Fruit fly (Drosophila melanogaster) whole organism, embryonic: ENCODE results near the gene Sema5c.

Experiments
- CG10267 ChIP-seq: fragments of 200-800 bp; sonication (Bioruptor generic); optimal IDR thresholded peaks from 2 replicates; lab custom pipeline; 2018; ENCODE audit warnings: missing biosample characterization, mild to moderate bottlenecking, missing genetic modification characterization, moderate library complexity
- CG10274 ChIP-seq: fragments of 200-800 bp; sonication (Bioruptor generic); optimal IDR thresholded peaks from 3 replicates; lab custom pipeline; 2017; ENCODE audit warnings: missing biosample characterization, mild to moderate bottlenecking, missing genetic modification characterization
- CG10565 ChIP-seq: fragments of 200-800 bp; sonication (Bioruptor generic); optimal IDR thresholded peaks from 3 replicates; lab custom pipeline; 2016; ENCODE audit warnings: missing biosample characterization, mild to moderate bottlenecking, missing genetic modification characterization
- CG12104 ChIP-seq: fragments of 200-800 bp; sonication (Bioruptor generic); optimal IDR thresholded peaks from 3 replicates; lab custom pipeline; 2016; ENCODE audit warnings: missing biosample characterization, missing genetic modification characterization
- CG14014 ChIP-seq: fragments of 200-800 bp; sonication (Bioruptor generic); IDR thresholded peaks from 2 replicates; pipeline ENCODE4 v1.3.6; 2022; ENCODE audit warnings: missing biosample characterization, missing genetic modification characterization
- CG16863 ChIP-seq: fragments of 200-800 bp; sonication (Bioruptor generic); optimal IDR thresholded peaks from 3 replicates; lab custom pipeline; 2016; ENCODE audit warnings: missing biosample characterization, missing genetic modification characterization
- CG2129 ChIP-seq: fragments of 200-800 bp; sonication (Bioruptor generic); IDR thresholded peaks from 2 replicates; pipeline ENCODE4 v1.3.6; 2022; ENCODE audit warnings: missing biosample characterization, missing genetic modification characterization; ENCODE audit not compliant: partially characterized antibody
- CG30020 ChIP-seq: fragments of 200-800 bp; optimal IDR thresholded peaks from 2 replicates; lab custom pipeline; 2019; ENCODE audit warnings: missing biosample characterization, mild to moderate bottlenecking, missing genetic modification characterization, moderate library complexity
- CG30431 ChIP-seq: fragments of 200-800 bp; sonication (Bioruptor generic); optimal IDR thresholded peaks from 2 replicates; lab custom pipeline; 2017; ENCODE audit warnings: missing biosample characterization, missing genetic modification characterization
- CG31441 ChIP-seq: fragments of 200-800 bp; sonication (Bioruptor generic); IDR thresholded peaks from 2 replicates; pipeline ENCODE4 v1.3.6; 2022; ENCODE audit warnings: missing biosample characterization, missing genetic modification characterization
- CG4820 ChIP-seq: fragments of 200-800 bp; sonication (Bioruptor generic); optimal IDR thresholded peaks from 3 replicates; lab custom pipeline; 2016; ENCODE audit warnings: missing biosample characterization, missing genetic modification characterization
- CG7786 ChIP-seq: fragments of 200-800 bp; sonication (Bioruptor generic); optimal IDR thresholded peaks from 2 replicates; lab custom pipeline; 2016; ENCODE audit warnings: missing biosample characterization, missing genetic modification characterization
- CG8388 ChIP-seq: fragments of 200-800 bp; sonication (Bioruptor generic); optimal IDR thresholded peaks from 2 replicates; lab custom pipeline; 2019; ENCODE audit warnings: missing biosample characterization, mild to moderate bottlenecking, missing genetic modification characterization, moderate library complexity
- CG8478 ChIP-seq: fragments of >200 bp; optimal IDR thresholded peaks from 2 replicates; lab custom pipeline; 2018
- D19A ChIP-seq: fragments of 200-800 bp; optimal IDR thresholded peaks from 3 replicates; lab custom pipeline; 2019; ENCODE audit warnings: missing biosample characterization, mild to moderate bottlenecking, missing genetic modification characterization, moderate library complexity
- Dp ChIP-seq: fragments of 200-800 bp; sonication (Bioruptor generic); optimal IDR thresholded peaks from 2 replicates; lab custom pipeline; 2018; ENCODE audit warnings: missing biosample characterization, mild to moderate bottlenecking, missing genetic modification characterization, moderate library complexity
- Hey ChIP-seq: fragments of 200-800 bp; sonication (Bioruptor generic); optimal IDR thresholded peaks from 3 replicates; lab custom pipeline; 2018; ENCODE audit warnings: missing biosample characterization, mild to moderate bottlenecking, missing genetic modification characterization
- HmgD ChIP-seq: fragments of 200-800 bp; sonication (Bioruptor generic); optimal IDR thresholded peaks from 3 replicates; lab custom pipeline; 2016; ENCODE audit warnings: missing biosample characterization, missing genetic modification characterization
- Hr3 ChIP-seq: fragments of 200-800 bp; sonication (Bioruptor generic); optimal IDR thresholded peaks from 3 replicates; lab custom pipeline; 2016; ENCODE audit warnings: missing biosample characterization, missing genetic modification characterization
- Med ChIP-seq: fragments of 200-800 bp; sonication (Bioruptor generic); peaks from one replicate; lab custom pipeline; 2016; ENCODE audit warnings: missing biosample characterization, missing genetic modification characterization, mild to moderate bottlenecking, inconsistent platforms, moderate library complexity
- NC2α ChIP-seq: fragments of 200-800 bp; sonication (Bioruptor generic); optimal IDR thresholded peaks from 2 replicates; lab custom pipeline; 2016; ENCODE audit warnings: missing biosample characterization, missing genetic modification characterization
- PHDP ChIP-seq: fragments of 200-800 bp; sonication (Bioruptor generic); optimal IDR thresholded peaks from 3 replicates; lab custom pipeline; 2018; ENCODE audit warnings: missing biosample characterization, mild to moderate bottlenecking, missing genetic modification characterization, moderate library complexity
- Rfx ChIP-seq: fragments of 200-800 bp; sonication (Bioruptor generic); IDR thresholded peaks from 2 replicates; pipeline ENCODE4 v1.3.6; 2022; ENCODE audit warnings: missing biosample characterization, missing genetic modification characterization
- Rx ChIP-seq: fragments of 200-800 bp; sonication (Bioruptor generic); IDR thresholded peaks from 2 replicates; pipeline ENCODE4 v1.3.6; 2022; ENCODE audit warnings: missing biosample characterization, missing genetic modification characterization
- Scr ChIP-seq: fragments of 200-800 bp; sonication (Bioruptor generic); IDR thresholded peaks from 2 replicates; pipeline ENCODE4 v1.3.6; 2022; ENCODE audit warnings: missing biosample characterization, missing genetic modification characterization; ENCODE audit not compliant: partially characterized antibody
- Sox100B ChIP-seq: fragments of 200-800 bp; sonication (Bioruptor generic); optimal IDR thresholded peaks from 3 replicates; lab custom pipeline; 2018; ENCODE audit warnings: missing biosample characterization, mild to moderate bottlenecking, missing genetic modification characterization
- Trl ChIP-seq, 3 experiments: fragments of >200 bp in 2 of 3; fragments of 200-800 bp in 1 of 3; sonication (Bioruptor generic) in 1 of 3; optimal IDR thresholded peaks; 2 replicates in 1 of 3; 3 replicates in 2 of 3; lab custom pipeline; 2016 to 2017; ENCODE audit warnings: missing biosample characterization in 1 of 3, missing genetic modification characterization in 1 of 3
- Xbp1 ChIP-seq: fragments of 200-800 bp; sonication (Bioruptor generic); optimal IDR thresholded peaks from 3 replicates; lab custom pipeline; 2016; ENCODE audit warnings: missing biosample characterization, mild to moderate bottlenecking, missing genetic modification characterization
- amos ChIP-seq: fragments of 200-800 bp; sonication (Bioruptor generic); IDR thresholded peaks from 2 replicates; pipeline ENCODE4 v1.3.6; 2022; ENCODE audit warnings: missing biosample characterization, missing genetic modification characterization; ENCODE audit not compliant: partially characterized antibody
- chif ChIP-seq, 2 experiments: fragments of 200-800 bp; sonication (Bioruptor generic); optimal IDR thresholded peaks; 3 replicates each; lab custom pipeline; 2016; ENCODE audit warnings: missing biosample characterization in 2 of 2, missing genetic modification characterization in 2 of 2
- crol ChIP-seq: fragments of 200-800 bp; sonication (Bioruptor generic); IDR thresholded peaks from 2 replicates; pipeline ENCODE4 v1.3.6; 2022; ENCODE audit warnings: missing biosample characterization, missing genetic modification characterization
- dan ChIP-seq: fragments of 200-800 bp; sonication (Bioruptor generic); IDR thresholded peaks from 2 replicates; pipeline ENCODE4 v1.3.6; 2022; ENCODE audit warnings: missing biosample characterization, missing genetic modification characterization
- disco-r ChIP-seq: fragments of 200-800 bp; sonication (Bioruptor generic); optimal IDR thresholded peaks from 2 replicates; lab custom pipeline; 2016; ENCODE audit warnings: missing biosample characterization, missing genetic modification characterization
- eve ChIP-seq, 2 experiments: fragments of >200 bp; optimal IDR thresholded peaks; 2 replicates each; lab custom pipeline; 2017; ENCODE audit warnings: missing biosample characterization in 2 of 2, missing genetic modification characterization in 2 of 2
- exex ChIP-seq: fragments of 200-800 bp; sonication (Bioruptor generic); optimal IDR thresholded peaks from 4 replicates; lab custom pipeline; 2018; ENCODE audit warnings: missing biosample characterization, mild to moderate bottlenecking, missing genetic modification characterization, moderate library complexity
- fru ChIP-seq: fragments of >200 bp; optimal IDR thresholded peaks from 2 replicates; lab custom pipeline; 2017
- gce ChIP-seq: fragments of 200-800 bp; sonication (Bioruptor generic); IDR thresholded peaks from 3 replicates; pipeline ENCODE4 v1.3.6; 2022; ENCODE audit warnings: missing biosample characterization, missing genetic modification characterization
- hb ChIP-seq: fragments of 200-800 bp; sonication (Bioruptor generic); IDR thresholded peaks from 3 replicates; pipeline ENCODE4 v1.3.6; 2022; ENCODE audit warnings: missing biosample characterization, missing genetic modification characterization; ENCODE audit not compliant: partially characterized antibody
- hkb ChIP-seq, 2 experiments: fragments of 200-800 bp in 1 of 2; fragments of >200 bp in 1 of 2; sonication (Bioruptor generic) in 1 of 2; IDR thresholded peaks in 1 of 2; optimal IDR thresholded peaks in 1 of 2; 2 replicates each; pipeline versions ENCODE4 v1.3.6 to Lab custom; 2017 to 2022; ENCODE audit warnings: missing biosample characterization in 1 of 2, missing genetic modification characterization in 1 of 2
- ind ChIP-seq: fragments of 200-800 bp; sonication (Bioruptor generic); optimal IDR thresholded peaks from 3 replicates; lab custom pipeline; 2016; ENCODE audit warnings: missing biosample characterization, missing genetic modification characterization
- jigr1 ChIP-seq: fragments of 200-800 bp; sonication (Bioruptor generic); IDR thresholded peaks from 3 replicates; pipeline ENCODE4 v1.3.6; 2022; ENCODE audit warnings: missing biosample characterization, missing genetic modification characterization
- nerfin-2 ChIP-seq: fragments of 200-800 bp; sonication (Bioruptor generic); IDR thresholded peaks from 2 replicates; pipeline ENCODE4 v1.3.6; 2022; ENCODE audit warnings: missing biosample characterization, missing genetic modification characterization; ENCODE audit not compliant: partially characterized antibody
- pum ChIP-seq: fragments of 200-800 bp; sonication (Bioruptor generic); optimal IDR thresholded peaks from 2 replicates; lab custom pipeline; 2016; ENCODE audit warnings: missing biosample characterization, missing genetic modification characterization
- run ChIP-seq: fragments of 200-800 bp; sonication (Bioruptor generic); optimal IDR thresholded peaks from 3 replicates; lab custom pipeline; 2018; ENCODE audit warnings: missing biosample characterization, mild to moderate bottlenecking, missing genetic modification characterization
- salm ChIP-seq: fragments of 200-800 bp; sonication (Bioruptor generic); optimal IDR thresholded peaks from 2 replicates; lab custom pipeline; 2018; ENCODE audit warnings: missing biosample characterization, mild to moderate bottlenecking, missing genetic modification characterization
- slp2 ChIP-seq: fragments of 200-800 bp; sonication (Bioruptor generic); optimal IDR thresholded peaks from 2 replicates; lab custom pipeline; 2016; ENCODE audit warnings: missing biosample characterization, missing genetic modification characterization
- sr ChIP-seq: fragments of 200-800 bp; sonication (Bioruptor generic); IDR thresholded peaks from 3 replicates; pipeline ENCODE4 v1.3.6; 2022; ENCODE audit warnings: missing biosample characterization, missing genetic modification characterization
- tgo ChIP-seq: fragments of 200-800 bp; sonication (Bioruptor generic); IDR thresholded peaks from 3 replicates; pipeline ENCODE4 v1.3.6; 2022; ENCODE audit warnings: missing biosample characterization, missing genetic modification characterization
- tin ChIP-seq: fragments of 200-800 bp; sonication (Bioruptor generic); optimal IDR thresholded peaks from 3 replicates; lab custom pipeline; 2016; ENCODE audit warnings: missing biosample characterization, missing genetic modification characterization
- toy ChIP-seq: fragments of 200-800 bp; sonication (Bioruptor generic); IDR thresholded peaks from 2 replicates; pipeline ENCODE4 v1.3.6; 2022; ENCODE audit warnings: missing biosample characterization, missing genetic modification characterization
- trem ChIP-seq: fragments of 200-800 bp; optimal IDR thresholded peaks from 3 replicates; lab custom pipeline; 2019; ENCODE audit warnings: missing biosample characterization, mild to moderate bottlenecking, missing genetic modification characterization, moderate library complexity

The Sema5c gene

DNA sequence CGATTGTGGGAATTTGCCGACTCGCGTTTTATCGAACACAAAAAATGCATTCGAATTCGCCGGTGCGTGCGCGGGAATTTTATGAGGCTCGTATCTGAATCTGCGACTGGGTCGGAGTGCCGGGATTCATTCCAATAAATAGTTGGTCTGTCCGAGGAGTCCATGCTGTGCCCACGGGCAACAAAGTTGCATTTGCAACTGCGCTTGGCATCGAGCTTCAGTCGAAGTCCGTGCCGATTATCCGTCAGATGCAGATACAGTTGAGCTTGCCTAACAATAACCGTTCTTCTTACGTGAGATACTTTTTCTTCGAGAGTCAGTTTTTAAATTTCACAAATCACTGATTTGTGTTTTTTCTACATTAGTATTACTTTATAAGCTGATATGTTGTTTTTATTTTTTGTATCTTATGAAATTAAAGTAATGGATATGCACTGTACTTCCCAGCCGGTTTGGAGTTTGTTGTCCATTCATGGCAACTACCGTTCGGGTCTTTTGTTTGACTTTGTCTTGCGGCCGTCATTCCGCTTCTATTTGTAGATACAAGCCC is 23.3 kb downstream of the Sema5c start:
- TF ChIP-seq Rx: no peak
- TF ChIP-seq pum (GFP tag; lab: Kevin White, UChicago): no peak
- TF ChIP-seq crol (GFP tag; lab: Robert Waterston, UW): no peak
- peak; percentile 54 for TF ChIP-seq D19A
- no peak for TF ChIP-seq dan (GFP tag; lab: Robert Waterston, UW)
- TF ChIP-seq jigr1: no peak
- no peak for TF ChIP-seq Hr3
- TF ChIP-seq slp2: no peak
- no peak for TF ChIP-seq amos (GFP tag; lab: Robert Waterston, UW)
- no peak for TF ChIP-seq CG10565 (GFP tag; lab: Kevin White, UChicago)
- TF ChIP-seq toy (GFP tag; lab: Robert Waterston, UW): no peak
- no peak for TF ChIP-seq HmgD (GFP tag; lab: Kevin White, UChicago)
- no peak for TF ChIP-seq Scr (GFP tag; lab: Robert Waterston, UW)
- TF ChIP-seq tgo (GFP tag; lab: Robert Waterston, UW): no peak
- TF ChIP-seq CG14014 (GFP tag; lab: Robert Waterston, UW): no peak
- no peak for TF ChIP-seq CG10274 (GFP tag; lab: Kevin White, UChicago)
- no peak for TF ChIP-seq CG30020 (tag; lab: Kevin White, UChicago)
- no peak for TF ChIP-seq NC2α (GFP tag; lab: Kevin White, UChicago)
- no peak for TF ChIP-seq gce
- TF ChIP-seq tin (GFP tag; lab: Kevin White, UChicago): peak; percentile 35
- peak; percentile 20; the same call in 1 of the 3 replicates for TF ChIP-seq hb
- TF ChIP-seq CG7786 (GFP tag; lab: Kevin White, UChicago): no peak
- no peak for TF ChIP-seq sr (GFP tag; lab: Robert Waterston, UW)
- no peak for TF ChIP-seq hkb (optimal IDR thresholded peaks at IDR 0.05; lab: Kevin White, UChicago)
- TF ChIP-seq hkb (GFP tag; IDR thresholded peaks at IDR 0.05; lab: Robert Waterston, UW): peak; percentile 34; the same call in 1 of the 2 replicates
- no peak for TF ChIP-seq disco-r (GFP tag; lab: Kevin White, UChicago)
- no peak for TF ChIP-seq Trl (optimal IDR thresholded peaks at IDR 0.05; lab: Kevin White, UChicago)
- TF ChIP-seq Trl (GFP tag; optimal IDR thresholded peaks at IDR 0.05; lab: Kevin White, UChicago): no peak
- peak; percentile 38 for TF ChIP-seq CG10267 (tag; lab: Kevin White, UChicago)
- peak; percentile 48 for TF ChIP-seq Sox100B
- TF ChIP-seq Hey: no peak
- TF ChIP-seq run (tag; lab: Kevin White, UChicago): no peak
- TF ChIP-seq CG2129: no peak
- no peak for TF ChIP-seq PHDP (tag; lab: Kevin White, UChicago)
- no peak for TF ChIP-seq CG16863
- TF ChIP-seq Dp: no peak
- no peak for TF ChIP-seq CG31441 (GFP tag; lab: Robert Waterston, UW)
- no peak for TF ChIP-seq Rfx (GFP tag; lab: Robert Waterston, UW)
- TF ChIP-seq trem: no peak
- TF ChIP-seq CG30431 (GFP tag; lab: Kevin White, UChicago): no peak
- TF ChIP-seq CG4820: peak; percentile 63
- TF ChIP-seq salm: no peak
- peak; percentile 0 for TF ChIP-seq CG8388 (GFP tag; lab: Kevin White, UChicago)
- no peak for TF ChIP-seq chif (GFP tag; optimal IDR thresholded peaks at IDR 0.05; lab: Kevin White, UChicago)
- TF ChIP-seq Xbp1 (GFP tag; lab: Kevin White, UChicago): no peak
- no peak for TF ChIP-seq CG12104
- no peak for TF ChIP-seq exex (tag; lab: Kevin White, UChicago)
- no peak for TF ChIP-seq nerfin-2 (GFP tag; lab: Robert Waterston, UW)
- no peak for TF ChIP-seq eve (GFP tag; optimal IDR thresholded peaks at IDR 0.05; lab: Kevin White, UChicago)
- no peak for TF ChIP-seq Med
- no peak for TF ChIP-seq CG8478 (lab: Kevin White, UChicago)
- no peak for TF ChIP-seq ind
- no peak for TF ChIP-seq fru (lab: Kevin White, UChicago)
